Fruit fly (Drosophila melanogaster) whole organism, adult: ENCODE measurements around the gene Wnt10.

Experiments
- CG11617 ChIP-seq: fragments of 200-800 bp; sonication (Bioruptor generic); optimal IDR thresholded peaks from 2 replicates; lab custom pipeline; 2017; ENCODE audit warnings: mild to moderate bottlenecking, missing biosample characterization, missing genetic modification reagents, missing genetic modification characterization
- CG12768 ChIP-seq: fragments of 200-800 bp; sonication (Bioruptor generic); optimal IDR thresholded peaks from 2 replicates; lab custom pipeline; 2017; ENCODE audit warnings: missing biosample characterization, missing genetic modification characterization, mild to moderate bottlenecking, moderate library complexity, missing genetic modification reagents
- CG1620 ChIP-seq: fragments of 200-800 bp; sonication (Bioruptor generic); optimal IDR thresholded peaks from 2 replicates; lab custom pipeline; 2016; ENCODE audit warnings: missing biosample characterization, missing genetic modification characterization
- Crg-1 ChIP-seq: fragments of 200-800 bp; sonication (Bioruptor generic); optimal IDR thresholded peaks from 2 replicates; lab custom pipeline; 2016; ENCODE audit warnings: missing biosample characterization, missing genetic modification characterization
- Mnt ChIP-seq: fragments of 200-800 bp; sonication (Bioruptor generic); optimal IDR thresholded peaks from 2 replicates; lab custom pipeline; 2016; ENCODE audit warnings: missing biosample characterization, mild to moderate bottlenecking, missing genetic modification characterization
- bab1 ChIP-seq: fragments of 200-800 bp; sonication (Bioruptor generic); optimal IDR thresholded peaks from 3 replicates; lab custom pipeline; 2019; ENCODE audit warnings: missing biosample characterization, mild to moderate bottlenecking, missing genetic modification characterization, moderate library complexity
- cnc ChIP-seq, 2 experiments: fragments of >200 bp; optimal IDR thresholded peaks; 2 replicates each; lab custom pipeline; 2017
- toe ChIP-seq: fragments of 200-800 bp; sonication (Bioruptor generic); optimal IDR thresholded peaks from 2 replicates; lab custom pipeline; 2016; ENCODE audit warnings: missing biosample characterization, missing genetic modification characterization

dm6 chr2L:7339392-7340014 lies 23.7 kb upstream of the Wnt10 start:
- TF ChIP-seq Mnt (GFP tag; lab: Kevin White, UChicago) (no peak), cnc (optimal IDR thresholded peaks at IDR 0.05; lab: Kevin White, UChicago) (no peak), toe (GFP tag; lab: Kevin White, UChicago) (no peak), CG12768 (GFP tag; lab: Kevin White, UChicago) (no peak), bab1 (GFP tag; lab: Kevin White, UChicago) (no peak), Crg-1 (GFP tag; lab: Kevin White, UChicago) (no peak), CG11617 (GFP tag; lab: Kevin White, UChicago) (no peak), CG1620 (GFP tag; lab: Kevin White, UChicago) (no peak)
